Worm (Caenorhabditis elegans) whole organism, early embryonic: ENCODE results near the gene ZK1240.2.

Experiments used
- B0310.2 ChIP-seq: sonication (generic microtip); optimal IDR thresholded peaks from 2 replicates; lab custom pipeline; 2016; ENCODE audit warnings: mild to moderate bottlenecking, missing genetic modification characterization, missing compliant biosample characterization
- F13C5.2 ChIP-seq: sonication (generic microtip); optimal IDR thresholded peaks from 2 replicates; lab custom pipeline; 2017; ENCODE audit warnings: mild to moderate bottlenecking, missing genetic modification characterization, inconsistent platforms, missing compliant biosample characterization
- aly-1 ChIP-seq: sonication (generic microtip); optimal IDR thresholded peaks from 2 replicates; lab custom pipeline; 2016; ENCODE audit warnings: missing genetic modification characterization, missing compliant biosample characterization
- ama-1 ChIP-seq: fragments of 150-350 bp; optimal IDR thresholded peaks from 2 replicates; lab custom pipeline; 2014
- ceh-13 ChIP-seq: fragments of 200-800 bp; sonication (Bioruptor generic); optimal IDR thresholded peaks from 2 replicates; lab custom pipeline; 2018; ENCODE audit warnings: mild to moderate bottlenecking, missing genetic modification characterization, missing compliant biosample characterization
- ceh-36 ChIP-seq: sonication (generic microtip); optimal IDR thresholded peaks from 2 replicates; lab custom pipeline; 2016; ENCODE audit warnings: missing genetic modification characterization, inconsistent platforms, missing compliant biosample characterization
- ets-7 ChIP-seq: sonication (generic microtip); optimal IDR thresholded peaks from 2 replicates; lab custom pipeline; 2016; ENCODE audit warnings: missing genotype, missing genetic modification characterization, missing compliant biosample characterization
- flt-1 ChIP-seq: fragments of 200-800 bp; sonication (Bioruptor generic); IDR thresholded peaks from 2 replicates; pipeline ENCODE4 v1.3.6; 2022; ENCODE audit warnings: missing genetic modification characterization, missing compliant biosample characterization
- hmbx-1 ChIP-seq: sonication (generic microtip); optimal IDR thresholded peaks from 2 replicates; lab custom pipeline; 2016; ENCODE audit warnings: mild to moderate bottlenecking, missing genetic modification characterization, missing compliant biosample characterization
- hmg-4 ChIP-seq: fragments of 200-800 bp; sonication (Bioruptor generic); optimal IDR thresholded peaks from 2 replicates; lab custom pipeline; 2018; ENCODE audit warnings: mild to moderate bottlenecking, missing genetic modification characterization, missing compliant biosample characterization
- pes-1 ChIP-seq: fragments of 200-800 bp; sonication (Bioruptor generic); IDR thresholded peaks from 2 replicates; pipeline ENCODE4 v1.3.6; 2022; ENCODE audit warnings: missing genetic modification reagents, missing genetic modification characterization, missing compliant biosample characterization
- scrt-1 ChIP-seq: fragments of 200-800 bp; sonication (Bioruptor generic); IDR thresholded peaks from 2 replicates; pipeline ENCODE4 v1.3.6; 2022; ENCODE audit warnings: missing genetic modification characterization, missing compliant biosample characterization
- tbx-37 ChIP-seq: fragments of 200-800 bp; sonication (Bioruptor generic); conservative IDR thresholded peaks from 2 replicates; pipeline ENCODE4 v1.3.6; 2022; ENCODE audit warnings: missing genetic modification reagents, missing genetic modification characterization, missing compliant biosample characterization

ce11 chrII:2284703-2285102, 38.5 kb upstream of the ZK1240.2 start:
- TF ChIP-seq ceh-36 (no peak), hmg-4 (GFP tag; lab: Kevin White, UChicago) (no peak), flt-1 (GFP tag; lab: Robert Waterston, UW) (no peak), F13C5.2 (tag; lab: Kevin White, UChicago) (no peak), pes-1 (no peak), ama-1 (lab: Kevin White, UChicago) (no peak), tbx-37 (no peak), B0310.2 (no peak), hmbx-1 (tag; lab: Kevin White, UChicago) (no peak), ets-7 (tag; lab: Kevin White, UChicago) (no peak), ceh-13 (GFP tag; lab: Kevin White, UChicago) (no peak), aly-1 (tag; lab: Kevin White, UChicago) (no peak), scrt-1 (no peak)
